Fruit fly (Drosophila melanogaster): ENCODE data around the gene CG11929.

Gene CG11929

dm6 chr2L:4635376-4635775 lies 47.1 kb upstream of the CG11929 start (continued):
- peak; percentile 19 for TF ChIP-seq CG6276 (GFP tag; optimal IDR thresholded peaks at IDR 0.05)
- no peak for TF ChIP-seq CG6792 (GFP tag; optimal IDR thresholded peaks at IDR 0.05)
- TF ChIP-seq CG1621 (tag; optimal IDR thresholded peaks at IDR 0.05) = no peak
- TF ChIP-seq spab (GFP tag; optimal IDR thresholded peaks at IDR 0.05) = no peak
- peak; percentile 68; the same call in 2 of the 3 replicates for TF ChIP-seq CG8119 (GFP tag; IDR thresholded peaks at IDR 0.05)
- no peak for TF ChIP-seq CG9139 (GFP tag; optimal IDR thresholded peaks at IDR 0.05)
- 0 out of 3 replicates have a peak, but pooled peaks have one; percentile 22 for TF ChIP-seq eg (GFP tag; IDR thresholded peaks at IDR 0.05)
- TF ChIP-seq Met (GFP tag; optimal IDR thresholded peaks at IDR 0.05) = peak; percentile 45
- TF ChIP-seq Eip78C (GFP tag) = peak; percentile 11
- TF ChIP-seq OdsH (GFP tag; optimal IDR thresholded peaks at IDR 0.05) = peak; percentile 15
- peak; percentile 57; the same call in 2 of the 3 replicates for TF ChIP-seq CG6163 (GFP tag; IDR thresholded peaks at IDR 0.05)
- peak; percentile 28 for TF ChIP-seq CG3919 (GFP tag; optimal IDR thresholded peaks at IDR 0.05)
- TF ChIP-seq CG10631 (GFP tag; optimal IDR thresholded peaks at IDR 0.05) = peak; percentile 41
- TF ChIP-seq Eip93F (GFP tag; optimal IDR thresholded peaks at IDR 0.05) = no peak
- no peak for TF ChIP-seq CG16779 (tag; optimal IDR thresholded peaks at IDR 0.05)
- peak; percentile 29 for TF ChIP-seq achi (GFP tag; optimal IDR thresholded peaks at IDR 0.05)

DNA sequence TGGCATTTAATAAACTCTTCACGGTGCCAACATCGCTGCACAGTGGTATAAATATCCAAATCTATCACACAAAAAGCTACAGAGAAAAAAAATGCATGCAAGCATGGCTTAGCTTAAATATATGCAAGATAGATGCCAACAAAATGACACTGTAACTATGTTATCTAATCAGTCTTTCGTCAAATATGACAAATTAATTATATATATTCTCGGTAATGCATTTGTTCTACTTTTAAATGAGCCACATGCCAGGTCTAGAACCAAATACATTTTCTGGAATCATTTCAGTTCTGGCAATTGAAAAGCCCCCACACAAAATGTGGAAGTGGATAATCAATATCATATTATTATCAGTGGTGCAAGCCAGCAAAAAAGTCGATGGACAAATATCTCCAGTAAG lies 41.5 kb upstream of the CG11929 start, which contains the start of gene BG642163:
Gene BG642163, plus strand, starts transcription at position 301 of the 400 bp plus-strand sequence.
- TF ChIP-seq CG31627 (GFP tag; optimal IDR thresholded peaks at IDR 0.05) = no peak
- no peak for TF ChIP-seq pdm3 (GFP tag; optimal IDR thresholded peaks at IDR 0.05)
- no peak for TF ChIP-seq Eip75B (GFP tag; optimal IDR thresholded peaks at IDR 0.05)
- no peak for TF ChIP-seq Eip93F (GFP tag; optimal IDR thresholded peaks at IDR 0.05)
- TF ChIP-seq lz (GFP tag; optimal IDR thresholded peaks at IDR 0.05) = no peak
- peak; percentile 28 for TF ChIP-seq Eip78C (GFP tag)
- peak; percentile 22 for TF ChIP-seq svp (GFP tag)

DNA sequence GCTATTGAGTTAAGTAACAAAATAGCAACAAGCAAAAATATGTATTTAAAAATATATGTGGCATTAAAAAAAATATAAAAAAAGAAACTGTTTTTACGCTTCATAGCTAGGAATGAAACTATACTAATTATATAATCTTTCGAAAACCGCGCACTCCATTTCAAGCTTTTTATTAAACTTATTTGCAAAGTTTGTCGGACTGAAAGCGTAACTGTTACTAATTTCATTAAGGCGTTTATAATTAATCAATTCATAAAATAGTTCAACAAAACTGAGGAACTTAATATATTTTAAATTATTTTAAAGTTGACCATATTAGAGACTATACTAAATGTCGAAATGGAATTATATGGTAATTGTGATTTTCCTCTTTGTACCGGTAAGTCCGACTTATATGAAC lies 39.8 kb upstream of the CG11929 start, which contains the start of gene CG15635:
Gene CG15635, plus strand, starts transcription at position 301 of the 400 bp plus-strand sequence.
- no peak for TF ChIP-seq Hr4 (GFP tag; optimal IDR thresholded peaks at IDR 0.05)
- TF ChIP-seq acj6 (GFP tag; optimal IDR thresholded peaks at IDR 0.05) = no peak
- no peak for TF ChIP-seq CG3919 (GFP tag; optimal IDR thresholded peaks at IDR 0.05)
- no peak for TF ChIP-seq Met (GFP tag; optimal IDR thresholded peaks at IDR 0.05)
- TF ChIP-seq CG6163 (GFP tag; IDR thresholded peaks at IDR 0.05) = no peak
- TF ChIP-seq Gug (GFP tag; IDR thresholded peaks at IDR 0.05) = no peak
- no peak for TF ChIP-seq Ets96B (tag; optimal IDR thresholded peaks at IDR 0.05)
- no peak for TF ChIP-seq CG16779 (tag; optimal IDR thresholded peaks at IDR 0.05)
- no peak for TF ChIP-seq CG8319 (GFP tag; optimal IDR thresholded peaks at IDR 0.05)
- no peak for TF ChIP-seq Sox102F (GFP tag; optimal IDR thresholded peaks at IDR 0.05)
- no peak for TF ChIP-seq Eip78C (GFP tag)
- no peak for TF ChIP-seq CG8632 (GFP tag; optimal IDR thresholded peaks at IDR 0.05)
- no peak for TF ChIP-seq CG32006 (GFP tag; optimal IDR thresholded peaks at IDR 0.05)

DNA sequence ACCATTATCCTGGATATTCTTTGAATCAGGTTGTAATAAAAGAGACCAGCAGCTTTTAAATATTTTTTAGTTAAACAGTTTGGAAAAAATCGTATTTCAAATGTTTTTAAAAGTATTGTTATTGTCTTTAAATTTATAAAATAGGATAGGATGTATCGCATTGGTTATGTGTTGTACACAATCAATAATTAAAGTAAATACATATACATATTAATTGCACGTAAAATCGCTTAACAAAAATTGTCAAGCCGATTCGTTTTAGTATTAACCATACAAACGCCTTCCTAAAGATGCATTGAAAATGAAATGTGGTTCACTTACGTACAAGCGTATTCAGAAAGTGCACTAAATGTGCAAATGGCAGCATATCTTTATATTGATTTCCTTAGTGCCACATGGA lies 35.7 kb upstream of the CG11929 start, which contains the start of gene CG43798:
Gene CG43798, plus strand, starts transcription at position 301 of the 400 bp plus-strand sequence.
- TF ChIP-seq eg (GFP tag; IDR thresholded peaks at IDR 0.05) = no peak
- TF ChIP-seq Eip93F (GFP tag; optimal IDR thresholded peaks at IDR 0.05) = no peak
- TF ChIP-seq CG34406 (GFP tag; optimal IDR thresholded peaks at IDR 0.05) = no peak
- TF ChIP-seq Ets21C (GFP tag; optimal IDR thresholded peaks at IDR 0.05) = no peak
- TF ChIP-seq Hr39 (GFP tag; optimal IDR thresholded peaks at IDR 0.05) = no peak

DNA sequence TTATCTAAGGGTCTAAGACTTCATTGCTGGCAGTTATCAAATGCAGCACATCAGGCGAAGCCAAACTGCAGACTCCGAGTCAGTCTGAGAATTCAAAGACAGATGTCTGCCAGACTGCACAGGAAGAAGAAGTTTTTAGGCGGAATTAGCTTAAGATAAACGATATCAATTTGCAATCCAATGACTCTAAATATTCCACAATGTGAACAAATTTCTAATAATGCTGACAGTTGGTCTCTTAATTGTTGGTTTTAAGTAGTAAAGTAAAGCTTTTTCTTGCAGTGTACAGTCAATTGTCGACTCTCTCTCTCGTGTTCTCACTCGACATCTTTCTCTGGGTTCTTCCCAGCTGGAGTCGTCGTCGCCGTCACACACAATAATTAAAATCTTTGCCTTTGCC lies 33.7 kb upstream of the CG11929 start:
- TF ChIP-seq dac (GFP tag; optimal IDR thresholded peaks at IDR 0.05) (no peak), Sox102F (GFP tag; optimal IDR thresholded peaks at IDR 0.05) (peak; percentile 37), lz (GFP tag; optimal IDR thresholded peaks at IDR 0.05) (peak; percentile 47), Eip93F (GFP tag; optimal IDR thresholded peaks at IDR 0.05) (no peak), OdsH (GFP tag; optimal IDR thresholded peaks at IDR 0.05) (peak; percentile 54), net (GFP tag; optimal IDR thresholded peaks at IDR 0.05) (peak; percentile 18), Eip75B (GFP tag; optimal IDR thresholded peaks at IDR 0.05) (peak; percentile 11), cyc (GFP tag; optimal IDR thresholded peaks at IDR 0.05) (peak; percentile 51), Blimp-1 (GFP tag; optimal IDR thresholded peaks at IDR 0.05) (no peak), Sox15 (GFP tag; optimal IDR thresholded peaks at IDR 0.05) (no peak), Ets21C (GFP tag; optimal IDR thresholded peaks at IDR 0.05) (peak; percentile 24), CG6792 (GFP tag; optimal IDR thresholded peaks at IDR 0.05) (peak; percentile 34), Gug (GFP tag; IDR thresholded peaks at IDR 0.05) (0 out of 2 replicates have a peak, but pooled peaks have one; percentile 22), Met (GFP tag; optimal IDR thresholded peaks at IDR 0.05) (peak; percentile 68), Ets96B (tag; optimal IDR thresholded peaks at IDR 0.05) (no peak), CG1621 (tag; optimal IDR thresholded peaks at IDR 0.05) (no peak), Smox (GFP tag; optimal IDR thresholded peaks at IDR 0.05) (peak; percentile 39), CG10631 (GFP tag; optimal IDR thresholded peaks at IDR 0.05) (peak; percentile 64), CG6276 (GFP tag; optimal IDR thresholded peaks at IDR 0.05) (peak; percentile 50), esn (GFP tag; optimal IDR thresholded peaks at IDR 0.05) (peak; percentile 61), CG4318 (GFP tag; optimal IDR thresholded peaks at IDR 0.05) (peak; percentile 44), CG3919 (GFP tag; optimal IDR thresholded peaks at IDR 0.05) (peak; percentile 62), pdm3 (GFP tag; optimal IDR thresholded peaks at IDR 0.05) (peak; percentile 55), CG11762 (GFP tag; optimal IDR thresholded peaks at IDR 0.05; ENCODE audit: insufficient read depth) (peak; percentile 13), acj6 (GFP tag; optimal IDR thresholded peaks at IDR 0.05) (peak; percentile 47), spab (GFP tag; optimal IDR thresholded peaks at IDR 0.05) (no peak), svp (GFP tag) (peak; percentile 71)

Data from whole organism, prepupa.